Fruit fly (Drosophila melanogaster) whole organism, embryonic: ENCODE data around the gene dpr7.
A peak's percentile ranks its signal among the peaks of the same experiment; 100 is the strongest.

Source experiments
- CG11085 ChIP-seq: fragments of 200-800 bp; sonication (Bioruptor generic); IDR thresholded peaks from 2 replicates; pipeline ENCODE4 v1.3.6; 2022; ENCODE audit warnings: missing biosample characterization, missing genetic modification characterization
- CG11696 ChIP-seq: fragments of 200-800 bp; sonication (Bioruptor generic); IDR thresholded peaks from 2 replicates; pipeline ENCODE4 v1.3.6; 2022; ENCODE audit warnings: missing biosample characterization, missing genetic modification characterization
- CG11723 ChIP-seq: fragments of 200-800 bp; sonication (Bioruptor generic); optimal IDR thresholded peaks from 2 replicates; lab custom pipeline; 2017; ENCODE audit warnings: missing biosample characterization, mild to moderate bottlenecking, missing genetic modification characterization
- CG12299 ChIP-seq: fragments of 200-800 bp; sonication (Bioruptor generic); optimal IDR thresholded peaks from 2 replicates; lab custom pipeline; 2018; ENCODE audit warnings: missing biosample characterization, mild to moderate bottlenecking, missing genetic modification characterization
- CG12391 ChIP-seq: fragments of 200-800 bp; sonication (Bioruptor generic); optimal IDR thresholded peaks from 3 replicates; lab custom pipeline; 2018; ENCODE audit warnings: missing biosample characterization, mild to moderate bottlenecking, missing genetic modification characterization, moderate library complexity
- CG13894 ChIP-seq: fragments of 200-800 bp; sonication (Bioruptor generic); optimal IDR thresholded peaks from 3 replicates; lab custom pipeline; 2018; ENCODE audit warnings: missing biosample characterization, mild to moderate bottlenecking, missing genetic modification characterization, moderate library complexity
- CG17568 ChIP-seq: fragments of 200-800 bp; sonication (Bioruptor generic); optimal IDR thresholded peaks from 2 replicates; lab custom pipeline; 2018; ENCODE audit warnings: missing biosample characterization, mild to moderate bottlenecking, missing genetic modification characterization, moderate library complexity
- CG18619 ChIP-seq: fragments of 200-800 bp; sonication (Bioruptor generic); optimal IDR thresholded peaks from 3 replicates; lab custom pipeline; 2017; ENCODE audit warnings: missing biosample characterization, mild to moderate bottlenecking, missing genetic modification characterization
- CG2120 ChIP-seq: fragments of 200-800 bp; sonication (Bioruptor generic); optimal IDR thresholded peaks from 3 replicates; lab custom pipeline; 2016; ENCODE audit warnings: missing biosample characterization, missing genetic modification characterization
- CG2199 ChIP-seq: fragments of 200-800 bp; sonication (Bioruptor generic); IDR thresholded peaks from 3 replicates; pipeline ENCODE4 v1.3.6; 2022; ENCODE audit warnings: missing biosample characterization, missing genetic modification characterization
- CG30020 ChIP-seq: fragments of 200-800 bp; optimal IDR thresholded peaks from 2 replicates; lab custom pipeline; 2019; ENCODE audit warnings: missing biosample characterization, mild to moderate bottlenecking, missing genetic modification characterization, moderate library complexity
- CG4404 ChIP-seq: fragments of 200-800 bp; sonication (Bioruptor generic); IDR thresholded peaks from 2 replicates; pipeline ENCODE4 v1.3.6; 2022; ENCODE audit warnings: missing biosample characterization, missing genetic modification characterization
- CG5245 ChIP-seq: fragments of 200-800 bp; sonication (Bioruptor generic); optimal IDR thresholded peaks from 3 replicates; lab custom pipeline; 2016; ENCODE audit warnings: missing biosample characterization, missing genetic modification characterization
- CG7928 ChIP-seq: fragments of 200-800 bp; sonication (Bioruptor generic); optimal IDR thresholded peaks from 2 replicates; lab custom pipeline; 2017; ENCODE audit warnings: missing biosample characterization, mild to moderate bottlenecking, missing genetic modification characterization
- CG8281 ChIP-seq: fragments of 200-800 bp; sonication (Bioruptor generic); optimal IDR thresholded peaks from 2 replicates; lab custom pipeline; 2018; ENCODE audit warnings: missing biosample characterization, mild to moderate bottlenecking, missing genetic modification characterization, moderate library complexity
- CG8290 ChIP-seq, 3 experiments: fragments of 200-800 bp; sonication (Bioruptor generic); optimal IDR thresholded peaks; 2 replicates each; lab custom pipeline; 2016 to 2019; ENCODE audit warnings: missing biosample characterization in 3 of 3, missing genetic modification characterization in 3 of 3, mild to moderate bottlenecking in 2 of 3, moderate library complexity in 1 of 3
- CG9437 ChIP-seq: fragments of 200-800 bp; sonication (Bioruptor generic); optimal IDR thresholded peaks from 2 replicates; lab custom pipeline; 2018; ENCODE audit warnings: missing biosample characterization, mild to moderate bottlenecking, missing genetic modification characterization
- CG9797 ChIP-seq: fragments of 200-800 bp; sonication (Bioruptor generic); optimal IDR thresholded peaks from 3 replicates; lab custom pipeline; 2018; ENCODE audit warnings: missing biosample characterization, mild to moderate bottlenecking, missing genetic modification characterization
- CTCF ChIP-seq: fragments of 200-800 bp; sonication (Bioruptor generic); optimal IDR thresholded peaks from 2 replicates; lab custom pipeline; 2017; ENCODE audit warnings: missing biosample characterization, mild to moderate bottlenecking, missing genetic modification characterization, moderate library complexity
- D19B ChIP-seq: fragments of 200-800 bp; sonication (Bioruptor generic); optimal IDR thresholded peaks from 2 replicates; lab custom pipeline; 2017; ENCODE audit warnings: missing biosample characterization, mild to moderate bottlenecking, missing genetic modification characterization
- Dref ChIP-seq: fragments of 200-800 bp; sonication (Bioruptor generic); IDR thresholded peaks from 2 replicates; pipeline ENCODE4 v1.3.6; 2022; ENCODE audit warnings: missing biosample characterization, missing genetic modification characterization
- E2f1 ChIP-seq: fragments of 200-800 bp; sonication (Bioruptor generic); IDR thresholded peaks from 2 replicates; pipeline ENCODE4 v1.3.6; 2022; ENCODE audit warnings: missing biosample characterization, missing genetic modification characterization
- Mrtf ChIP-seq: fragments of 200-800 bp; sonication (Bioruptor generic); IDR thresholded peaks from 3 replicates; pipeline ENCODE4 v1.3.6; 2022; ENCODE audit warnings: missing biosample characterization, missing genetic modification characterization
- Sry-δ ChIP-seq: fragments of 200-800 bp; sonication (Bioruptor generic); optimal IDR thresholded peaks from 2 replicates; lab custom pipeline; 2016; ENCODE audit warnings: missing biosample characterization, missing genetic modification characterization
- Trl ChIP-seq, 3 experiments: fragments of >200 bp in 2 of 3; fragments of 200-800 bp in 1 of 3; sonication (Bioruptor generic) in 1 of 3; optimal IDR thresholded peaks; 2 replicates in 1 of 3; 3 replicates in 2 of 3; lab custom pipeline; 2016 to 2017; ENCODE audit warnings: missing biosample characterization in 1 of 3, missing genetic modification characterization in 1 of 3
- chn ChIP-seq: fragments of 200-800 bp; sonication (Bioruptor generic); optimal IDR thresholded peaks from 2 replicates; lab custom pipeline; 2016; ENCODE audit warnings: missing biosample characterization, missing genetic modification characterization
- croc ChIP-seq: fragments of 200-800 bp; sonication (Bioruptor generic); conservative IDR thresholded peaks from 3 replicates; pipeline ENCODE4 v1.3.6; 2022; ENCODE audit warnings: missing biosample characterization, missing genetic modification characterization
- dpn ChIP-seq, 2 experiments: fragments of 200-800 bp; sonication (Bioruptor generic); optimal IDR thresholded peaks; 3 replicates each; lab custom pipeline; 2016; ENCODE audit warnings: missing biosample characterization in 2 of 2, missing genetic modification characterization in 2 of 2
- esg ChIP-seq: fragments of 200-800 bp; sonication (Bioruptor generic); conservative IDR thresholded peaks from 2 replicates; pipeline ENCODE4 v1.3.6; 2022; ENCODE audit warnings: missing biosample characterization, missing genetic modification characterization
- ewg ChIP-seq: fragments of 200-800 bp; sonication (Bioruptor generic); optimal IDR thresholded peaks from 3 replicates; lab custom pipeline; 2017; ENCODE audit warnings: mild to moderate bottlenecking, missing biosample characterization, missing genetic modification reagents, missing genetic modification characterization
- fd102C ChIP-seq: fragments of 200-800 bp; sonication (Bioruptor generic); optimal IDR thresholded peaks from 2 replicates; lab custom pipeline; 2018; ENCODE audit warnings: missing biosample characterization, mild to moderate bottlenecking, missing genetic modification characterization, moderate library complexity
- jumu ChIP-seq: fragments of 200-800 bp; sonication (Bioruptor generic); optimal IDR thresholded peaks from 3 replicates; lab custom pipeline; 2016; ENCODE audit warnings: missing biosample characterization, missing genetic modification characterization
- lbe ChIP-seq: fragments of 200-800 bp; sonication (Bioruptor generic); optimal IDR thresholded peaks from 2 replicates; lab custom pipeline; 2016; ENCODE audit warnings: missing biosample characterization, mild to moderate bottlenecking, missing genetic modification characterization
- nau ChIP-seq: fragments of 200-800 bp; sonication (Bioruptor generic); optimal IDR thresholded peaks from 3 replicates; lab custom pipeline; 2017; ENCODE audit warnings: missing biosample characterization, mild to moderate bottlenecking, missing genetic modification characterization, missing genetic modification reagents
- pita ChIP-seq: fragments of 200-800 bp; sonication (Bioruptor generic); optimal IDR thresholded peaks from 2 replicates; lab custom pipeline; 2017; ENCODE audit warnings: missing biosample characterization, mild to moderate bottlenecking, missing genetic modification characterization
- pnt ChIP-seq: fragments of 200-800 bp; sonication (Bioruptor generic); optimal IDR thresholded peaks from 3 replicates; lab custom pipeline; 2016; ENCODE audit warnings: missing biosample characterization, missing genetic modification characterization
- sens ChIP-seq: fragments of 200-800 bp; sonication (Bioruptor generic); peaks from one replicate; lab custom pipeline; 2016; ENCODE audit warnings: missing biosample characterization, missing genetic modification characterization
- slp2 ChIP-seq: fragments of 200-800 bp; sonication (Bioruptor generic); optimal IDR thresholded peaks from 2 replicates; lab custom pipeline; 2016; ENCODE audit warnings: missing biosample characterization, missing genetic modification characterization
- ssp ChIP-seq: fragments of 200-800 bp; sonication (Bioruptor generic); IDR thresholded peaks from 2 replicates; pipeline ENCODE4 v1.3.6; 2022; ENCODE audit warnings: missing biosample characterization, missing genetic modification characterization
- stwl ChIP-seq: fragments of 200-800 bp; sonication (Bioruptor generic); optimal IDR thresholded peaks from 3 replicates; lab custom pipeline; 2018; ENCODE audit warnings: missing biosample characterization, mild to moderate bottlenecking, missing genetic modification characterization, moderate library complexity
- sug ChIP-seq: fragments of 200-800 bp; optimal IDR thresholded peaks from 2 replicates; lab custom pipeline; 2019; ENCODE audit warnings: missing biosample characterization, mild to moderate bottlenecking, missing genetic modification characterization, moderate library complexity
- wor ChIP-seq: fragments of 200-800 bp; sonication (Bioruptor generic); IDR thresholded peaks from 2 replicates; pipeline ENCODE4 v1.3.6; 2022; ENCODE audit warnings: missing biosample characterization, missing genetic modification characterization
- z ChIP-seq: fragments of 200-800 bp; sonication (Bioruptor generic); IDR thresholded peaks from 3 replicates; pipeline ENCODE4 v1.3.6; 2022; ENCODE audit warnings: missing biosample characterization, missing genetic modification characterization

dpr7 gene

DNA sequence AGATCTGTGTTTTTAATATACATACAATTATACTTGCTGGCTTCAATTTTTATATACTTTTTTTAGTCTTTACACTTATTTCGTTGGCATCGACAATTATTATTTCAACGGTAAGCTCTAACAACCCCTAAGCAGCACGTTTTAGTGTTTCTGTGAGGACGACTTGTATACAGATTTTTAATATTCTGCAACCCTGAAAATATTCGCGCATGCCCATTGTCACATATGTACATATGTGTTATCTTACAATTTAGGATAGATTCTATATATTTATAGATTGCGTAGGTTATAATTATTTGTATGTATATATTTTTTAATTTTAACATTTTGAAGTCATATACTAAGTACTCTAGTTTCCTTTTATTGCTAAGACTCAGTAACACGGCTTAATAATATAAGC lies at the start of gene dpr7:
Gene dpr7 (minus strand): TSS at position 154 of the 400 bp plus-strand sequence.
- TF ChIP-seq CG30020 (tag; lab: Kevin White, UChicago) (peak; percentile 61), wor (GFP tag; lab: Robert Waterston, UW) (no peak), CG13894 (peak; percentile 61), ewg (GFP tag; lab: Kevin White, UChicago) (peak; percentile 87), CG7928 (GFP tag; lab: Kevin White, UChicago) (peak; percentile 53)

DNA sequence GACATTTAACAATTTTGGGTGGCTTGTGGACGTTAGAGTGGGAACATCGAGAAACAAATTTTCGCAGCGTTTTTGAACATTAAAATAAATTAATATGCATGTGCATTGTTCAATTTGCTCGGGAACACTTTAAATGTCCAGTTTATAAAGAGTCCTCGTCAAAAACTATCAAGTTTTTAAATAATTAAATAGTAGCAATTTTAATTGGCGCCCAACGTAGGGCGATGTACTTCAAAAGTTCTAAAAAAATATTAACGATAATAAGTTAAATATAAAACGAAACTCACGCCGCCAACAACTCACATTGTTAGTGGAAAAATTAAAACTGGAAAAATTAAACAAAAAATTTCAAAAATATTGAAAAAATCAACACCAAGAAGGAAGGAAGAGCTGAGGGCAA lies 39.3 kb upstream of the dpr7 start:
- TF ChIP-seq CG4404 (no peak), lbe (GFP tag; lab: Kevin White, UChicago) (no peak), CG8281 (tag; lab: Kevin White, UChicago) (no peak)

DNA sequence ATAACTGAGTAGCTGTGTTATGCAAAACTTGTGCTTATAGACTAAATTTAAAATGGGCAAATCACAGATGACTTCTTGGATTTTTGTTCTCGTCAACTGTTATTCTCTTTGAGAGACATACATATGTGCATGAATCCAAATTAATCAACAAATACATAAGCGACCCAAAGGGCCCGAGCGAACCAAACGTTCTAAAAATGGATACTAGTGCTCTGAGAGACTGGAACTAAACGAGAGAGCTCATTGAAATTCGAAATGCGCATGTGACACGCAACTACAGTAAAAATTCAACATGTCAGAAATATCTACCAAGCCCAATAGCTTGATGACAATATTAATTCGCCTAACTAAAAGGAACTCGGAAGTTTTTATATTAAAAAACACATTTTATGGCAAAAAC lies 23.2 kb upstream of the dpr7 start, which contains the start of gene NfI:
Gene NfI (minus strand): TSS at position 45 of the 400 bp plus-strand sequence.
- TF ChIP-seq CG2120 (GFP tag; lab: Kevin White, UChicago) (peak; percentile 11), CG17568 (GFP tag; lab: Kevin White, UChicago) (peak; percentile 13), jumu (GFP tag; lab: Kevin White, UChicago) (no peak), CG11723 (GFP tag; lab: Kevin White, UChicago) (peak; percentile 47), CTCF (GFP tag; lab: Kevin White, UChicago) (no peak), pita (GFP tag; lab: Kevin White, UChicago) (no peak), CG12299 (tag; lab: Kevin White, UChicago) (no peak), pnt (GFP tag; lab: Kevin White, UChicago) (no peak), Trl (optimal IDR thresholded peaks at IDR 0.05; lab: Kevin White, UChicago) (peak; percentile 46 to 65), Trl (GFP tag; optimal IDR thresholded peaks at IDR 0.05; lab: Kevin White, UChicago) (no peak), CG30020 (tag; lab: Kevin White, UChicago) (peak; percentile 24), nau (GFP tag; lab: Kevin White, UChicago) (no peak), sens (GFP tag; lab: Kevin White, UChicago) (peak; percentile 45), CG2199 (GFP tag; lab: Robert Waterston, UW) (peak; percentile 89)

DNA sequence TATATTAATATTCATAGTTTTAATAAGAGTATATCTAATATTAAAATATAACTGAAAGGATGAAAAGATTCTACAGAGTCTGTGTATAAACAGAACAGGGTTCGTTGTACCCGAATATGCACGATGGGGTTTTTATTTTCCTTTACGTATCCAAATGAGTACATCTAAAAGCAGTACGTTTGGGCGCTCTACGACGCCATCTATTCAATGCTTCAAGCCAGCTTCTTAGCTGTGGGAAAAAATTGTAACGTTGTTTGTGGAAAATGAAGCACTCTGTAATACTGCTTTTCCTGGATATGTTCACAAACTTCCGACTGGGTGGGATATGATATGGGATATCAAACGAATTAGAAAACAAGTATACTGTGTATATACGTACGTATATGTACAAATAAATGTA lies 21.6 kb upstream of the dpr7 start:
- peak; percentile 52 for TF ChIP-seq CG13894
- peak; percentile 45 for TF ChIP-seq CG9437
- TF ChIP-seq z (GFP tag; lab: Robert Waterston, UW) = no peak
- TF ChIP-seq chn (GFP tag; lab: Kevin White, UChicago) = no peak
- TF ChIP-seq CG2120 (GFP tag; lab: Kevin White, UChicago) = no peak
- no peak for TF ChIP-seq D19B
- TF ChIP-seq dpn (GFP tag; optimal IDR thresholded peaks at IDR 0.05; lab: Kevin White, UChicago) = no peak
- peak; percentile 8 for TF ChIP-seq CG30020 (tag; lab: Kevin White, UChicago)
- TF ChIP-seq sug (tag; lab: Kevin White, UChicago) = no peak
- no peak for TF ChIP-seq CG11085 (GFP tag; lab: Robert Waterston, UW)
- no peak for TF ChIP-seq CG11696 (GFP tag; lab: Robert Waterston, UW)
- TF ChIP-seq CG2199 (GFP tag; lab: Robert Waterston, UW) = peak; percentile 88; the same call in 2 of the 3 replicates
- peak; percentile 73 for TF ChIP-seq CTCF (GFP tag; lab: Kevin White, UChicago)
- TF ChIP-seq E2f1 = no peak
- TF ChIP-seq sens (GFP tag; lab: Kevin White, UChicago) = peak; percentile 16
- no peak for TF ChIP-seq CG18619 (GFP tag; lab: Kevin White, UChicago)

DNA sequence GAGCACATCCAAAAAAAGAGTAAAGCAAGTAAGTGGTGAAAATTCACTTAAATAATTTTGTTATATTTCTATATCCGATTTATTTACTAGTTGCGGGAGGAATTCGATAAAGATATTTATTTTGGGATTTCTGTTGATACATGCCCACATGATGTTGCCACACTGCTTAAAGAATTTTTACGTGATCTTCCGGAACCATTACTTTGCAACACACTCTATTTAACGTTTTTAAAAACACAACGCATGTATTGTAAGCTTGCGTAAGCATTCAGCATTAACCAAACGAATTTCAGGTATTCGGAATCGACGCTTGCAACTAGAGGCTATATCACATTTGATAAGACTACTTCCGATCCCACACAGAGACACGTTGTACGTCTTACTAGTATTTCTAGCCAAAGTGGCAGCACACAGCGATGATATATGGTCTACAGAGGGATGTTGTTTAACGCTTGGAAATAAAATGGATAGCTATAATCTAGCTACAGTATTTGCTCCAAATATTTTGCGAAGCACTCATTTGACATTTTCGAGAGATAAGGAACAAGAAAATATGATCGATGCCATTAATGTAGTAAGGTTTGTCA lies 8.4 kb upstream of the dpr7 start:
- peak; percentile 51 for TF ChIP-seq stwl (tag; lab: Kevin White, UChicago)
- no peak for TF ChIP-seq ssp (GFP tag; lab: Robert Waterston, UW)
- no peak for TF ChIP-seq CG12391 (tag; lab: Kevin White, UChicago)
- no peak for TF ChIP-seq Mrtf (GFP tag; lab: Robert Waterston, UW)
- peak; percentile 15 for TF ChIP-seq Sry-δ (GFP tag; lab: Kevin White, UChicago)
- no peak for TF ChIP-seq CG9797 (GFP tag; lab: Kevin White, UChicago)
- no peak for TF ChIP-seq slp2 (GFP tag; lab: Kevin White, UChicago)
- TF ChIP-seq fd102C = no peak
- no peak for TF ChIP-seq CG5245
- peak; percentile 60 for TF ChIP-seq sug (tag; lab: Kevin White, UChicago)
- TF ChIP-seq esg (GFP tag; lab: Robert Waterston, UW) = no peak
- TF ChIP-seq croc (GFP tag; lab: Robert Waterston, UW) = no peak
- TF ChIP-seq CG8290 (GFP tag; optimal IDR thresholded peaks at IDR 0.05; lab: Kevin White, UChicago) = peak; percentile 62
- TF ChIP-seq CG8290 (tag; optimal IDR thresholded peaks at IDR 0.05; lab: Kevin White, UChicago) = peak; percentile 24 to 30
- no peak for TF ChIP-seq Dref
